Worm (Caenorhabditis elegans) whole organism, L4 larva: ENCODE results near the gene Y40H7A.10.

Experiments used
- F10B5.3 ChIP-seq: sonication (generic microtip); optimal IDR thresholded peaks from 2 replicates; lab custom pipeline; 2016; ENCODE audit warnings: mild to moderate bottlenecking, missing genetic modification characterization, missing compliant biosample characterization
- F26F4.8 ChIP-seq: fragments of 200-800 bp; sonication (Bioruptor generic); conservative IDR thresholded peaks from 2 replicates; pipeline ENCODE4 v1.3.6; 2022; ENCODE audit warnings: missing genetic modification characterization, missing compliant biosample characterization
- F37D6.2 ChIP-seq: sonication (generic microtip); optimal IDR thresholded peaks from 2 replicates; lab custom pipeline; 2016; ENCODE audit warnings: mild to moderate bottlenecking, missing genetic modification characterization, missing compliant biosample characterization
- F49E8.2 ChIP-seq: sonication (generic microtip); optimal IDR thresholded peaks from 2 replicates; lab custom pipeline; 2016; ENCODE audit warnings: missing compliant biosample characterization, mild to moderate bottlenecking, missing genetic modification characterization, borderline replicate concordance
- R02D3.7 ChIP-seq: fragments of 150-350 bp; sonication (generic microtip); optimal IDR thresholded peaks from 3 replicates; lab custom pipeline; 2014; ENCODE audit warnings: missing biosample characterization, missing genetic modification characterization
- Y5F2A.4 ChIP-seq: fragments of 200-800 bp; sonication (Bioruptor generic); optimal IDR thresholded peaks from 2 replicates; lab custom pipeline; 2018; ENCODE audit warnings: mild to moderate bottlenecking, missing genetic modification characterization, missing compliant biosample characterization
- ZK337.2 ChIP-seq: fragments of 200-800 bp; sonication (Bioruptor generic); IDR thresholded peaks from 2 replicates; pipeline ENCODE4 v1.3.6; 2022; ENCODE audit warnings: missing genetic modification reagents, missing genetic modification characterization, missing compliant biosample characterization
- aha-1 ChIP-seq: fragments of 150-350 bp; peaks from one replicate; lab custom pipeline; 2014; ENCODE audit warnings: missing biosample characterization, missing genetic modification characterization
- ama-1 ChIP-seq: fragments of 150-350 bp; optimal IDR thresholded peaks from 2 replicates; lab custom pipeline; 2014; ENCODE audit warnings: inconsistent platforms, mixed read lengths
- arid-1 ChIP-seq: fragments of 200-800 bp; sonication (Bioruptor generic); conservative IDR thresholded peaks from 2 replicates; pipeline ENCODE4 v1.3.6; 2022; ENCODE audit warnings: missing genetic modification reagents, missing genetic modification characterization, missing compliant biosample characterization
- ceh-28 ChIP-seq: fragments of 150-350 bp; optimal IDR thresholded peaks from 2 replicates; lab custom pipeline; 2014; ENCODE audit warnings: missing biosample characterization, missing genetic modification reagents, missing genetic modification characterization
- ceh-62 ChIP-seq: sonication (generic microtip); optimal IDR thresholded peaks from 2 replicates; lab custom pipeline; 2017; ENCODE audit warnings: missing biosample characterization, missing genetic modification characterization
- ces-1 ChIP-seq: fragments of 150-350 bp; sonication (generic microtip); optimal IDR thresholded peaks from 4 replicates; lab custom pipeline; 2014; ENCODE audit warnings: missing biosample characterization, missing genetic modification reagents, missing genetic modification characterization
- ctbp-1 ChIP-seq: fragments of 200-800 bp; sonication (Bioruptor generic); IDR thresholded peaks from 2 replicates; pipeline ENCODE4 v1.3.6; 2022; ENCODE audit warnings: missing genetic modification reagents, missing genetic modification characterization, missing compliant biosample characterization
- daf-16 ChIP-seq, 3 experiments: sonication (generic microtip); optimal IDR thresholded peaks; 2 replicates each; lab custom pipeline; 2016 to 2017; ENCODE audit warnings: missing genetic modification characterization in 3 of 3, missing genetic modification reagents in 3 of 3, mild to moderate bottlenecking in 2 of 3, missing compliant biosample characterization in 2 of 3, missing biosample characterization in 1 of 3, moderate library complexity in 1 of 3
- daf-19 ChIP-seq: fragments of 200-800 bp; sonication (Bioruptor generic); conservative IDR thresholded peaks from 2 replicates; pipeline ENCODE4 v1.3.6; 2022; ENCODE audit warnings: missing genetic modification characterization, missing compliant biosample characterization
- dmd-6 ChIP-seq: fragments of 200-800 bp; sonication (Bioruptor generic); IDR thresholded peaks from 2 replicates; pipeline ENCODE4 v1.3.6; 2022; ENCODE audit warnings: missing genetic modification reagents, missing genetic modification characterization, missing compliant biosample characterization
- dpl-1 ChIP-seq: fragments of 150-350 bp; optimal IDR thresholded peaks from 2 replicates; lab custom pipeline; 2014; ENCODE audit warnings: missing biosample characterization, missing genetic modification reagents, missing genetic modification characterization
- duxl-1 ChIP-seq: sonication (generic microtip); optimal IDR thresholded peaks from 2 replicates; lab custom pipeline; 2016; ENCODE audit warnings: mild to moderate bottlenecking, missing genetic modification characterization, moderate library complexity, missing compliant biosample characterization; ENCODE audit not compliant: poor library complexity
- egl-43 ChIP-seq: fragments of 200-800 bp; sonication (Bioruptor generic); IDR thresholded peaks from 2 replicates; pipeline ENCODE4 v1.3.6; 2022; ENCODE audit warnings: missing genetic modification reagents, missing genetic modification characterization, missing compliant biosample characterization
- hlh-30 ChIP-seq: sonication (generic microtip); optimal IDR thresholded peaks from 2 replicates; lab custom pipeline; 2017; ENCODE audit warnings: antibody characterized with exemption, mild to moderate bottlenecking, missing genetic modification characterization, missing compliant biosample characterization; ENCODE audit not compliant: insufficient read depth
- jun-1 ChIP-seq: fragments of 150-350 bp; optimal IDR thresholded peaks from 2 replicates; lab custom pipeline; 2014; ENCODE audit warnings: missing biosample characterization, missing genetic modification reagents, missing genetic modification characterization
- lim-7 ChIP-seq: fragments of 200-800 bp; sonication (Bioruptor generic); IDR thresholded peaks from 2 replicates; pipeline ENCODE4 v1.3.6; 2022; ENCODE audit warnings: missing genetic modification characterization, missing compliant biosample characterization
- lin-1 ChIP-seq: fragments of 200-800 bp; sonication (Bioruptor generic); IDR thresholded peaks from 2 replicates; pipeline ENCODE4 v1.3.6; 2022; ENCODE audit warnings: missing genetic modification reagents, missing genetic modification characterization, missing compliant biosample characterization
- lin-13 ChIP-seq: fragments of 150-350 bp; optimal IDR thresholded peaks from 2 replicates; lab custom pipeline; 2014; ENCODE audit warnings: missing biosample characterization, missing genetic modification reagents, missing genetic modification characterization
- lin-38 ChIP-seq: fragments of 200-800 bp; sonication (Bioruptor generic); IDR thresholded peaks from 2 replicates; pipeline ENCODE4 v1.3.6; 2022; ENCODE audit warnings: missing genetic modification reagents, missing genetic modification characterization, missing compliant biosample characterization
- lin-39 ChIP-seq: fragments of 150-350 bp; optimal IDR thresholded peaks from 2 replicates; lab custom pipeline; 2014; ENCODE audit warnings: missing biosample characterization, missing genetic modification reagents, missing genetic modification characterization
- lir-3 ChIP-seq: sonication (generic microtip); optimal IDR thresholded peaks from 2 replicates; lab custom pipeline; 2016; ENCODE audit warnings: mild to moderate bottlenecking, missing genetic modification characterization, missing compliant biosample characterization
- madf-5 ChIP-seq, 2 experiments: fragments of 200-800 bp; sonication (Bioruptor generic); IDR thresholded peaks; 2 replicates each; pipeline ENCODE4 v1.3.6; 2022; ENCODE audit warnings: missing compliant biosample characterization in 2 of 2, missing genetic modification characterization in 2 of 2
- mdt-29 ChIP-seq: fragments of 200-800 bp; sonication (Bioruptor generic); IDR thresholded peaks from 2 replicates; pipeline ENCODE4 v1.3.6; 2022; ENCODE audit warnings: missing genetic modification reagents, missing genetic modification characterization, missing compliant biosample characterization
- nhr-111 ChIP-seq: fragments of 200-800 bp; sonication (Bioruptor generic); optimal IDR thresholded peaks from 2 replicates; lab custom pipeline; 2018; ENCODE audit warnings: mild to moderate bottlenecking, missing genetic modification characterization, missing compliant biosample characterization
- nhr-25 ChIP-seq: sonication (generic microtip); optimal IDR thresholded peaks from 2 replicates; lab custom pipeline; 2017; ENCODE audit warnings: missing genetic modification characterization, mild to moderate bottlenecking, missing compliant biosample characterization, antibody characterized with exemption, moderate library complexity, borderline replicate concordance; ENCODE audit not compliant: insufficient read depth
- nhr-42 ChIP-seq: fragments of 200-800 bp; sonication (Bioruptor generic); IDR thresholded peaks from 2 replicates; pipeline ENCODE4 v1.3.6; 2022; ENCODE audit warnings: missing genetic modification characterization, missing compliant biosample characterization
- nhr-48 ChIP-seq: sonication (generic microtip); optimal IDR thresholded peaks from 2 replicates; lab custom pipeline; 2016; ENCODE audit warnings: mild to moderate bottlenecking, missing genetic modification characterization, missing compliant biosample characterization
- php-3 ChIP-seq: fragments of 200-800 bp; sonication (Bioruptor generic); IDR thresholded peaks from 2 replicates; pipeline ENCODE4 v1.3.6; 2022; ENCODE audit warnings: missing genetic modification reagents, missing genetic modification characterization, missing compliant biosample characterization
- pqm-1 ChIP-seq: sonication (generic microtip); optimal IDR thresholded peaks from 2 replicates; lab custom pipeline; 2017; ENCODE audit warnings: missing biosample characterization, missing genetic modification characterization
- saeg-2 ChIP-seq: fragments of 200-800 bp; sonication (Bioruptor generic); IDR thresholded peaks from 2 replicates; pipeline ENCODE4 v1.3.6; 2022; ENCODE audit warnings: missing genetic modification reagents, missing genetic modification characterization, missing compliant biosample characterization
- set-16 ChIP-seq: fragments of 200-800 bp; sonication (Bioruptor generic); IDR thresholded peaks from 2 replicates; pipeline ENCODE4 v1.3.6; 2022; ENCODE audit warnings: missing genetic modification reagents, missing genetic modification characterization, missing compliant biosample characterization
- snpc-1.2 ChIP-seq: fragments of 200-800 bp; sonication (Bioruptor generic); IDR thresholded peaks from 2 replicates; pipeline ENCODE4 v1.3.6; 2022; ENCODE audit warnings: missing genetic modification reagents, missing genetic modification characterization, missing compliant biosample characterization
- snpc-4 ChIP-seq: fragments of 150-350 bp; optimal IDR thresholded peaks from 2 replicates; lab custom pipeline; 2014; ENCODE audit warnings: missing biosample characterization, missing genetic modification characterization
- spr-3 ChIP-seq: fragments of 200-800 bp; sonication (Bioruptor generic); optimal IDR thresholded peaks from 2 replicates; lab custom pipeline; 2018; ENCODE audit warnings: mild to moderate bottlenecking, missing genetic modification characterization, missing compliant biosample characterization
- vab-7 ChIP-seq: fragments of 200-800 bp; sonication (Bioruptor generic); IDR thresholded peaks from 2 replicates; pipeline ENCODE4 v1.3.6; 2022; ENCODE audit warnings: missing genetic modification reagents, missing genetic modification characterization, missing compliant biosample characterization
- zfp-3 ChIP-seq: fragments of 200-800 bp; sonication (Bioruptor generic); conservative IDR thresholded peaks from 2 replicates; pipeline ENCODE4 v1.3.6; 2022; ENCODE audit warnings: missing genetic modification reagents, missing genetic modification characterization, missing compliant biosample characterization
- zip-11 ChIP-seq: fragments of 200-800 bp; sonication (Bioruptor generic); IDR thresholded peaks from 2 replicates; pipeline ENCODE4 v1.3.6; 2022; ENCODE audit warnings: missing genetic modification characterization, missing compliant biosample characterization
- zip-2 ChIP-seq: fragments of 150-350 bp; optimal IDR thresholded peaks from 2 replicates; lab custom pipeline; 2014; ENCODE audit warnings: missing biosample characterization, missing genetic modification characterization
- ztf-11 ChIP-seq: fragments of 150-350 bp; optimal IDR thresholded peaks from 2 replicates; lab custom pipeline; 2014; ENCODE audit warnings: missing biosample characterization, missing genetic modification characterization

The Y40H7A.10 gene

ce11 chrIV:15234943-15235605 lies 19.7 kb upstream of the Y40H7A.10 start, which contains the start of gene pkd-2 (continued):
- TF ChIP-seq ceh-62 (tag; lab: Kevin White, UChicago) (no peak), lin-1 (GFP tag; lab: Robert Waterston, UW) (no peak), set-16 (GFP tag; lab: Robert Waterston, UW) (no peak), nhr-48 (tag; lab: Kevin White, UChicago) (no peak), mdt-29 (GFP tag; lab: Robert Waterston, UW) (peak; percentile 51; the same call in 1 of the 2 replicates), zip-11 (no peak), lir-3 (tag; lab: Kevin White, UChicago) (no peak), F10B5.3 (tag; lab: Kevin White, UChicago) (no peak), nhr-111 (no peak), F37D6.2 (tag; lab: Kevin White, UChicago) (no peak), ctbp-1 (GFP tag; lab: Robert Waterston, UW) (no peak), nhr-42 (GFP tag; lab: Robert Waterston, UW) (no peak)

- TF ChIP-seq lim-7 (GFP tag; lab: Robert Waterston, UW) = no peak
- TF ChIP-seq daf-16 (GFP tag; optimal IDR thresholded peaks at IDR 0.05; lab: Kevin White, UChicago) = no peak
- no peak for TF ChIP-seq daf-16 (tag; optimal IDR thresholded peaks at IDR 0.05; lab: Kevin White, UChicago)
- no peak for TF ChIP-seq nhr-48 (tag; lab: Kevin White, UChicago)
- no peak for TF ChIP-seq duxl-1 (tag; lab: Kevin White, UChicago)
- no peak for TF ChIP-seq pqm-1 (tag; lab: Kevin White, UChicago)
- no peak for TF ChIP-seq egl-43 (GFP tag; lab: Robert Waterston, UW)
- TF ChIP-seq hlh-30 (tag; lab: Kevin White, UChicago) = no peak
- TF ChIP-seq zip-2 = no peak
- no peak for TF ChIP-seq ama-1
- no peak for TF ChIP-seq nhr-111
- TF ChIP-seq ces-1 (GFP tag; lab: Kevin White, UChicago) = no peak
- TF ChIP-seq php-3 = no peak
- TF ChIP-seq snpc-4 = peak; percentile 71
- peak; percentile 100 for TF ChIP-seq snpc-1.2 (GFP tag; lab: Robert Waterston, UW)
- no peak for TF ChIP-seq vab-7 (GFP tag; lab: Robert Waterston, UW)
- no peak for TF ChIP-seq ceh-28 (tag; lab: Kevin White, UChicago)
- no peak for TF ChIP-seq zfp-3 (GFP tag; lab: Robert Waterston, UW)
- TF ChIP-seq F49E8.2 = peak; percentile 58
- no peak for TF ChIP-seq lin-39
- no peak for TF ChIP-seq set-16 (GFP tag; lab: Robert Waterston, UW)
- peak; percentile 53 for TF ChIP-seq lin-38 (GFP tag; lab: Robert Waterston, UW)
- TF ChIP-seq saeg-2 (GFP tag; lab: Robert Waterston, UW) = no peak
- no peak for TF ChIP-seq Y5F2A.4
- TF ChIP-seq madf-5 (GFP tag; IDR thresholded peaks at IDR 0.05; lab: Robert Waterston, UW) = no peak
- no peak for TF ChIP-seq spr-3 (GFP tag; lab: Kevin White, UChicago)
- no peak for TF ChIP-seq nhr-25
- TF ChIP-seq ZK337.2 = no peak
- TF ChIP-seq daf-19 (GFP tag; lab: Robert Waterston, UW) = no peak
- TF ChIP-seq mdt-29 (GFP tag; lab: Robert Waterston, UW) = peak; percentile 83
- TF ChIP-seq F26F4.8 (GFP tag; lab: Robert Waterston, UW) = no peak
- TF ChIP-seq ztf-11 (tag; lab: Kevin White, UChicago) = no peak
- no peak for TF ChIP-seq dpl-1
- no peak for TF ChIP-seq jun-1 (tag; lab: Kevin White, UChicago)
- TF ChIP-seq R02D3.7 (tag; lab: Kevin White, UChicago) = no peak
- no peak for TF ChIP-seq lin-13
- no peak for TF ChIP-seq aha-1 (tag; lab: Kevin White, UChicago)
- no peak for TF ChIP-seq nhr-42 (GFP tag; lab: Robert Waterston, UW)
- TF ChIP-seq arid-1 (GFP tag; lab: Robert Waterston, UW) = no peak
- TF ChIP-seq dmd-6 (GFP tag; lab: Robert Waterston, UW) = no peak
Observed at ce11 chrIV:15234272-15234671, 18.9 kb upstream of the Y40H7A.10 start.
